Worm (Caenorhabditis elegans) whole organism, L1 larva: ENCODE results near the gene dcn-1.

ENCODE experiments used
- blmp-1 ChIP-seq: fragments of 150-350 bp; optimal IDR thresholded peaks from 2 replicates; lab custom pipeline; 2014; ENCODE audit warnings: missing biosample characterization, missing genetic modification characterization
- ceh-8 ChIP-seq: fragments of 200-800 bp; sonication (Bioruptor generic); optimal IDR thresholded peaks from 2 replicates; lab custom pipeline; 2018; ENCODE audit warnings: mild to moderate bottlenecking, missing genetic modification characterization, moderate library complexity, missing compliant biosample characterization
- hpl-2 ChIP-seq: fragments of 150-350 bp; optimal IDR thresholded peaks from 2 replicates; lab custom pipeline; 2014; ENCODE audit warnings: missing biosample characterization, missing genetic modification reagents, missing genetic modification characterization
- isw-1 ChIP-seq: fragments of 200-800 bp; sonication (Bioruptor generic); IDR thresholded peaks from 2 replicates; pipeline ENCODE4 v1.3.6; 2022; ENCODE audit warnings: missing genetic modification characterization, missing compliant biosample characterization
- lin-39 ChIP-seq: fragments of 150-350 bp; optimal IDR thresholded peaks from 2 replicates; lab custom pipeline; 2014; ENCODE audit warnings: missing biosample characterization, missing genetic modification reagents, missing genetic modification characterization
- nhr-11 ChIP-seq: fragments of 150-350 bp; optimal IDR thresholded peaks from 2 replicates; lab custom pipeline; 2014; ENCODE audit warnings: missing biosample characterization, missing genetic modification characterization
- nhr-77 ChIP-seq: fragments of 150-350 bp; optimal IDR thresholded peaks from 2 replicates; lab custom pipeline; 2014; ENCODE audit warnings: missing biosample characterization, missing genetic modification characterization
- nhr-85 ChIP-seq: sonication (generic microtip); peaks from one replicate; lab custom pipeline; 2016; ENCODE audit warnings: missing genetic modification characterization, inconsistent platforms, missing compliant biosample characterization
- snpc-4 ChIP-seq: fragments of 150-350 bp; optimal IDR thresholded peaks from 2 replicates; lab custom pipeline; 2014; ENCODE audit warnings: missing biosample characterization, missing genetic modification characterization
- sox-4 ChIP-seq: sonication (generic microtip); optimal IDR thresholded peaks from 2 replicates; lab custom pipeline; 2016; ENCODE audit warnings: missing genetic modification characterization, missing compliant biosample characterization
- sptf-1 ChIP-seq: fragments of 150-350 bp; optimal IDR thresholded peaks from 2 replicates; lab custom pipeline; 2014; ENCODE audit warnings: missing biosample characterization, missing genetic modification characterization

DNA sequence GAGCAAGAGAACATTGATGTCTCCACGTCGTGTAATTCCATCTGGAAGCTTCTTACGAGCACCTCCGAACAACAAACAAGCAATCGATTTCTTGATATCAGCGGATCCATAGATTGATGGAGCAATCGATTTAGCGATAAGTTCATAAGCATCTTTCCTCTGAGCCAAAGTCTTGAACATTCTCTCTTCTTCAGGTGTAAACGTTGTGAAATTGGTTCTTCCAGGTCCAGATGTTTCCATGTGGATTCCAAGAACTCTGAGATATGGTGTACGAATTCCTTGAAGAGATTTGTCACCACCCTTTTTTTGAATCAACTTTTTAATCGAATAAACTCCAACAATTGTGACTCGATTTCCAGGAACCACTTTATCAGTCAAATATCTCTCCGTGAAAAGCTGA lies 23.8 kb upstream of the dcn-1 start:
- TF ChIP-seq snpc-4 (tag; lab: Kevin White, UChicago), result no peak
- TF ChIP-seq ceh-8 (GFP tag; lab: Kevin White, UChicago), result no peak
- no peak for TF ChIP-seq blmp-1 (tag; lab: Kevin White, UChicago)
- no peak for TF ChIP-seq lin-39
- no peak for TF ChIP-seq sox-4 (tag; lab: Kevin White, UChicago)
- TF ChIP-seq sptf-1, result no peak
- no peak for TF ChIP-seq hpl-2
- no peak for TF ChIP-seq nhr-11 (tag; lab: Kevin White, UChicago)
- TF ChIP-seq nhr-85, result no peak
- no peak for TF ChIP-seq nhr-77
- no peak for TF ChIP-seq isw-1 (GFP tag; lab: Robert Waterston, UW)
